Fruit fly (Drosophila melanogaster) whole organism, wandering third instar larva: ENCODE data around the gene Mipp1.

Experiments
- Abd-B ChIP-seq: fragments of >200 bp; optimal IDR thresholded peaks from 2 replicates; lab custom pipeline; 2017; ENCODE audit warnings: missing biosample characterization, missing genetic modification characterization
- HLH106 ChIP-seq: fragments of 200-800 bp; optimal IDR thresholded peaks from 3 replicates; lab custom pipeline; 2019; ENCODE audit warnings: missing biosample characterization, mild to moderate bottlenecking, missing genetic modification characterization, moderate library complexity
- Hr78 ChIP-seq: fragments of >200 bp; optimal IDR thresholded peaks from 2 replicates; lab custom pipeline; 2017; ENCODE audit warnings: missing biosample characterization, missing genetic modification characterization
- Jra ChIP-seq: sonication (Bioruptor generic); optimal IDR thresholded peaks from 2 replicates; lab custom pipeline; 2016; ENCODE audit warnings: missing biosample characterization, missing genetic modification characterization
- Sp1 ChIP-seq: fragments of 200-800 bp; sonication (Bioruptor generic); optimal IDR thresholded peaks from 3 replicates; lab custom pipeline; 2019; ENCODE audit warnings: missing biosample characterization, mild to moderate bottlenecking, missing genetic modification characterization, moderate library complexity
- pan ChIP-seq: fragments of >200 bp; optimal IDR thresholded peaks from 2 replicates; lab custom pipeline; 2017
- psq ChIP-seq: fragments of 200-800 bp; sonication (Bioruptor generic); optimal IDR thresholded peaks from 3 replicates; lab custom pipeline; 2017; ENCODE audit warnings: missing biosample characterization, mild to moderate bottlenecking, missing genetic modification characterization, moderate library complexity

dm6 chr3L:16602736-16603144, 29.6 kb upstream of the Mipp1 start, which contains the start of gene Arts:
- TF ChIP-seq Sp1 (GFP tag; lab: Kevin White, UChicago) = peak; percentile 40
- peak; percentile 10 for TF ChIP-seq Jra (GFP tag; lab: Kevin White, UChicago)
- TF ChIP-seq HLH106 (tag; lab: Kevin White, UChicago) = peak; percentile 53
- no peak for TF ChIP-seq pan
- TF ChIP-seq psq = peak; percentile 14
- TF ChIP-seq Hr78 (GFP tag; lab: Kevin White, UChicago) = no peak
- TF ChIP-seq Abd-B (GFP tag; lab: Kevin White, UChicago) = no peak
